Worm (Caenorhabditis elegans): Measurements from ENCODE around the gene math-42.
"Not testable (repeated sequence)": the region's sequence is repeated elsewhere in the genome, so short reads cannot be mapped to it uniquely, and the experiment has no call there.

ce11 chrII:2153708-2154107 lies 54.0 kb downstream of the math-42 start, which contains the start of gene math-18:
- TF ChIP-seq snpc-4 (tag; optimal IDR thresholded peaks at IDR 0.05); sptf-1 (tag; optimal IDR thresholded peaks at IDR 0.05); elt-1 (tag; optimal IDR thresholded peaks at IDR 0.05; ENCODE audit: borderline replicate concordance, insufficient read depth): not testable (repeated sequence)
